Worm (Caenorhabditis elegans) whole organism, L4 larva: Measurements from ENCODE around the gene T11F9.21.
"Not testable (repeated sequence)": the region's sequence is repeated elsewhere in the genome, so short reads cannot be mapped to it uniquely, and the experiment has no call there.

Experiments used
- R02D3.7 ChIP-seq: fragments of 150-350 bp; sonication (generic microtip); optimal IDR thresholded peaks from 3 replicates; lab custom pipeline; 2014; ENCODE audit warnings: missing biosample characterization, missing genetic modification characterization
- T20F7.1 ChIP-seq: fragments of 200-800 bp; sonication (Bioruptor generic); optimal IDR thresholded peaks from 2 replicates; lab custom pipeline; 2018; ENCODE audit warnings: mild to moderate bottlenecking, missing genetic modification characterization, missing compliant biosample characterization
- Y48G9A.11 ChIP-seq: fragments of 200-800 bp; sonication (Bioruptor generic); IDR thresholded peaks from 2 replicates; pipeline ENCODE4 v1.3.6; 2022; ENCODE audit warnings: missing genetic modification reagents, missing genetic modification characterization, missing compliant biosample characterization
- ZK337.2 ChIP-seq: fragments of 200-800 bp; sonication (Bioruptor generic); IDR thresholded peaks from 2 replicates; pipeline ENCODE4 v1.3.6; 2022; ENCODE audit warnings: missing genetic modification reagents, missing genetic modification characterization, missing compliant biosample characterization
- aha-1 ChIP-seq: fragments of 150-350 bp; peaks from one replicate; lab custom pipeline; 2014; ENCODE audit warnings: missing biosample characterization, missing genetic modification characterization
- ceh-20 ChIP-seq: fragments of 200-800 bp; sonication (Bioruptor generic); IDR thresholded peaks from 2 replicates; pipeline ENCODE4 v1.3.6; 2022; ENCODE audit warnings: missing genetic modification reagents, missing genetic modification characterization, missing compliant biosample characterization
- ceh-28 ChIP-seq: fragments of 150-350 bp; optimal IDR thresholded peaks from 2 replicates; lab custom pipeline; 2014; ENCODE audit warnings: missing biosample characterization, missing genetic modification reagents, missing genetic modification characterization
- ctbp-1 ChIP-seq: fragments of 200-800 bp; sonication (Bioruptor generic); IDR thresholded peaks from 2 replicates; pipeline ENCODE4 v1.3.6; 2022; ENCODE audit warnings: missing genetic modification reagents, missing genetic modification characterization, missing compliant biosample characterization
- daf-16 ChIP-seq, 3 experiments: sonication (generic microtip); optimal IDR thresholded peaks; 2 replicates each; lab custom pipeline; 2016 to 2017; ENCODE audit warnings: missing genetic modification characterization in 3 of 3, missing genetic modification reagents in 3 of 3, mild to moderate bottlenecking in 2 of 3, missing compliant biosample characterization in 2 of 3, missing biosample characterization in 1 of 3, moderate library complexity in 1 of 3
- dmd-6 ChIP-seq: fragments of 200-800 bp; sonication (Bioruptor generic); IDR thresholded peaks from 2 replicates; pipeline ENCODE4 v1.3.6; 2022; ENCODE audit warnings: missing genetic modification reagents, missing genetic modification characterization, missing compliant biosample characterization
- dmd-9 ChIP-seq: fragments of 200-800 bp; sonication (Bioruptor generic); IDR thresholded peaks from 2 replicates; pipeline ENCODE4 v1.3.6; 2022; ENCODE audit warnings: missing genetic modification reagents, missing genetic modification characterization, missing compliant biosample characterization
- dve-1 ChIP-seq: sonication (generic microtip); optimal IDR thresholded peaks from 2 replicates; lab custom pipeline; 2017; ENCODE audit warnings: antibody characterized with exemption, mild to moderate bottlenecking, missing genetic modification characterization, missing compliant biosample characterization; ENCODE audit not compliant: insufficient read depth
- egl-43 ChIP-seq: fragments of 200-800 bp; sonication (Bioruptor generic); IDR thresholded peaks from 2 replicates; pipeline ENCODE4 v1.3.6; 2022; ENCODE audit warnings: missing genetic modification reagents, missing genetic modification characterization, missing compliant biosample characterization
- hif-1 ChIP-seq, 2 experiments: sonication (generic microtip); optimal IDR thresholded peaks; 2 replicates each; lab custom pipeline; 2016 to 2017; ENCODE audit warnings: missing compliant biosample characterization in 2 of 2, missing genetic modification characterization in 2 of 2, missing genetic modification reagents in 2 of 2, missing genotype in 2 of 2, mild to moderate bottlenecking in 1 of 2
- hlh-11 ChIP-seq: fragments of 200-800 bp; sonication (Bioruptor generic); optimal IDR thresholded peaks from 2 replicates; lab custom pipeline; 2018; ENCODE audit warnings: mild to moderate bottlenecking, missing genetic modification characterization, missing compliant biosample characterization
- hlh-30 ChIP-seq: sonication (generic microtip); optimal IDR thresholded peaks from 2 replicates; lab custom pipeline; 2017; ENCODE audit warnings: antibody characterized with exemption, mild to moderate bottlenecking, missing genetic modification characterization, missing compliant biosample characterization; ENCODE audit not compliant: insufficient read depth
- lim-7 ChIP-seq: fragments of 200-800 bp; sonication (Bioruptor generic); IDR thresholded peaks from 2 replicates; pipeline ENCODE4 v1.3.6; 2022; ENCODE audit warnings: missing genetic modification characterization, missing compliant biosample characterization
- lin-1 ChIP-seq: fragments of 200-800 bp; sonication (Bioruptor generic); IDR thresholded peaks from 2 replicates; pipeline ENCODE4 v1.3.6; 2022; ENCODE audit warnings: missing genetic modification reagents, missing genetic modification characterization, missing compliant biosample characterization
- lin-13 ChIP-seq: fragments of 150-350 bp; optimal IDR thresholded peaks from 2 replicates; lab custom pipeline; 2014; ENCODE audit warnings: missing biosample characterization, missing genetic modification reagents, missing genetic modification characterization
- lin-29 ChIP-seq: fragments of 200-800 bp; sonication (Bioruptor generic); IDR thresholded peaks from 2 replicates; pipeline ENCODE4 v1.3.6; 2022; ENCODE audit warnings: missing genetic modification reagents, missing genetic modification characterization, missing compliant biosample characterization
- mdl-1 ChIP-seq, 2 experiments: fragments of 150-350 bp in 1 of 2; sonication (generic microtip) in 1 of 2; optimal IDR thresholded peaks; 2 replicates each; lab custom pipeline; 2014 to 2017; ENCODE audit warnings: missing biosample characterization in 2 of 2, missing genetic modification characterization in 2 of 2
- mes-2 ChIP-seq: sonication (generic microtip); optimal IDR thresholded peaks from 2 replicates; lab custom pipeline; 2016; ENCODE audit warnings: missing genotype, mild to moderate bottlenecking, missing genetic modification characterization, missing compliant biosample characterization; ENCODE audit not compliant: poor library complexity, severe bottlenecking
- nhr-102 ChIP-seq: sonication (generic microtip); optimal IDR thresholded peaks from 2 replicates; lab custom pipeline; 2016; ENCODE audit warnings: mild to moderate bottlenecking, missing genetic modification characterization, moderate library complexity, missing compliant biosample characterization
- nhr-11 ChIP-seq: fragments of 150-350 bp; optimal IDR thresholded peaks from 2 replicates; lab custom pipeline; 2014; ENCODE audit warnings: missing biosample characterization, missing genetic modification characterization
- nhr-25 ChIP-seq: sonication (generic microtip); optimal IDR thresholded peaks from 2 replicates; lab custom pipeline; 2017; ENCODE audit warnings: missing genetic modification characterization, mild to moderate bottlenecking, missing compliant biosample characterization, antibody characterized with exemption, moderate library complexity, borderline replicate concordance; ENCODE audit not compliant: insufficient read depth
- nhr-28 ChIP-seq: fragments of 150-350 bp; optimal IDR thresholded peaks from 2 replicates; lab custom pipeline; 2014; ENCODE audit warnings: missing biosample characterization, missing genetic modification characterization
- nhr-42 ChIP-seq: fragments of 200-800 bp; sonication (Bioruptor generic); IDR thresholded peaks from 2 replicates; pipeline ENCODE4 v1.3.6; 2022; ENCODE audit warnings: missing genetic modification characterization, missing compliant biosample characterization
- nhr-48 ChIP-seq: sonication (generic microtip); optimal IDR thresholded peaks from 2 replicates; lab custom pipeline; 2016; ENCODE audit warnings: mild to moderate bottlenecking, missing genetic modification characterization, missing compliant biosample characterization
- nhr-77 ChIP-seq: fragments of 150-350 bp; optimal IDR thresholded peaks from 2 replicates; lab custom pipeline; 2014; ENCODE audit warnings: missing biosample characterization, missing genetic modification characterization
- pha-4 ChIP-seq, 2 experiments: fragments of 150-350 bp in 1 of 2; fragments of 200-800 bp in 1 of 2; sonication (Bioruptor generic) in 1 of 2; IDR thresholded peaks in 1 of 2; optimal IDR thresholded peaks in 1 of 2; 2 replicates each; pipeline versions ENCODE4 v1.3.6 to Lab custom; 2014 to 2022; ENCODE audit warnings: missing genetic modification characterization in 2 of 2, missing genetic modification reagents in 2 of 2, missing biosample characterization in 1 of 2, missing compliant biosample characterization in 1 of 2
- php-3 ChIP-seq: fragments of 200-800 bp; sonication (Bioruptor generic); IDR thresholded peaks from 2 replicates; pipeline ENCODE4 v1.3.6; 2022; ENCODE audit warnings: missing genetic modification reagents, missing genetic modification characterization, missing compliant biosample characterization
- rbr-2 ChIP-seq: sonication (generic microtip); optimal IDR thresholded peaks from 2 replicates; lab custom pipeline; 2016; ENCODE audit warnings: missing genotype, missing genetic modification characterization, missing compliant biosample characterization
- set-16 ChIP-seq: fragments of 200-800 bp; sonication (Bioruptor generic); IDR thresholded peaks from 2 replicates; pipeline ENCODE4 v1.3.6; 2022; ENCODE audit warnings: missing genetic modification reagents, missing genetic modification characterization, missing compliant biosample characterization
- snpc-1.2 ChIP-seq: fragments of 200-800 bp; sonication (Bioruptor generic); IDR thresholded peaks from 2 replicates; pipeline ENCODE4 v1.3.6; 2022; ENCODE audit warnings: missing genetic modification reagents, missing genetic modification characterization, missing compliant biosample characterization
- vab-7 ChIP-seq: fragments of 200-800 bp; sonication (Bioruptor generic); IDR thresholded peaks from 2 replicates; pipeline ENCODE4 v1.3.6; 2022; ENCODE audit warnings: missing genetic modification reagents, missing genetic modification characterization, missing compliant biosample characterization

Gene T11F9.21

ce11 chrV:11504853-11505397 is 12.4 kb downstream of the T11F9.21 start, which contains the start of the genes C55A6.1 and C55A6.10 (continued):
- peak; percentile 76 for TF ChIP-seq nhr-42 (GFP tag; lab: Robert Waterston, UW)
- TF ChIP-seq php-3 (GFP tag; lab: Robert Waterston, UW): peak; percentile 53; the same call in 1 of the 2 replicates
- TF ChIP-seq vab-7 (GFP tag; lab: Robert Waterston, UW): peak; percentile 70; the same call in 1 of the 2 replicates
- TF ChIP-seq hlh-30 (tag; lab: Kevin White, UChicago): peak; percentile 49
- peak; percentile 69 for TF ChIP-seq ceh-20 (GFP tag; lab: Robert Waterston, UW)
- peak in 1 of 2 experiments; percentile 23 for TF ChIP-seq hif-1 (tag; optimal IDR thresholded peaks at IDR 0.05; lab: Kevin White, UChicago)
- peak; percentile 36 for TF ChIP-seq T20F7.1
- TF ChIP-seq daf-16 (GFP tag; optimal IDR thresholded peaks at IDR 0.05; lab: Kevin White, UChicago); pha-4 (tag; optimal IDR thresholded peaks at IDR 0.05; lab: Kevin White, UChicago): not testable (repeated sequence)
- TF ChIP-seq daf-16 (tag; optimal IDR thresholded peaks at IDR 0.05; lab: Kevin White, UChicago): peak; percentile 51
- peak; percentile 64 for TF ChIP-seq nhr-48 (tag; lab: Kevin White, UChicago)
- peak; percentile 81 for TF ChIP-seq rbr-2 (tag; lab: Kevin White, UChicago)
- TF ChIP-seq mdl-1 (tag; optimal IDR thresholded peaks at IDR 0.05; lab: Kevin White, UChicago): peak in 1 of 2 experiments; percentile 52
- TF ChIP-seq nhr-28 (tag; lab: Kevin White, UChicago): peak; percentile 12
- 0 out of 2 replicates have a peak, but pooled peaks have one; percentile 11 for TF ChIP-seq ZK337.2 (GFP tag; lab: Robert Waterston, UW)
- peak; percentile 54; the same call in 1 of the 2 replicates for TF ChIP-seq set-16 (GFP tag; lab: Robert Waterston, UW)
- TF ChIP-seq egl-43 (GFP tag; lab: Robert Waterston, UW): peak; percentile 78; the same call in 1 of the 2 replicates
- 0 out of 2 replicates have a peak, but pooled peaks have one; percentile 41 for TF ChIP-seq lin-29
- TF ChIP-seq mes-2: peak; percentile 89
- peak; percentile 55 for TF ChIP-seq aha-1
- peak; percentile 50 for TF ChIP-seq nhr-102 (tag; lab: Kevin White, UChicago)
- peak; percentile 11 for TF ChIP-seq nhr-77 (tag; lab: Kevin White, UChicago)
- TF ChIP-seq snpc-1.2 (GFP tag; lab: Robert Waterston, UW): peak; percentile 78
- TF ChIP-seq dmd-9: peak; percentile 67; the same call in 1 of the 2 replicates
- TF ChIP-seq R02D3.7 (tag; lab: Kevin White, UChicago): peak; percentile 5
- TF ChIP-seq pha-4 (GFP tag; IDR thresholded peaks at IDR 0.05; lab: Robert Waterston, UW): peak; percentile 88
- peak; percentile 95 for TF ChIP-seq ctbp-1 (GFP tag; lab: Robert Waterston, UW)
- peak; percentile 56 for TF ChIP-seq dve-1 (tag; lab: Kevin White, UChicago)
- peak; percentile 42 for TF ChIP-seq lin-13 (GFP tag; lab: Kevin White, UChicago)
- TF ChIP-seq Y48G9A.11: 0 out of 2 replicates have a peak, but pooled peaks have one; percentile 54
- TF ChIP-seq dmd-6 (GFP tag; lab: Robert Waterston, UW): peak; percentile 79
- TF ChIP-seq lim-7 (GFP tag; lab: Robert Waterston, UW): peak; percentile 12

ce11 chrV:11506347-11506746 is 13.8 kb downstream of the T11F9.21 start:
- TF ChIP-seq nhr-11 (peak; percentile 24), hlh-11 (tag; lab: Kevin White, UChicago) (peak; percentile 51), daf-16 (GFP tag; optimal IDR thresholded peaks at IDR 0.05; lab: Kevin White, UChicago) (peak in 1 of 2 experiments; percentile 97), daf-16 (tag; optimal IDR thresholded peaks at IDR 0.05; lab: Kevin White, UChicago) (no peak), dmd-6 (GFP tag; lab: Robert Waterston, UW) (no peak)

ce11 chrV:11508773-11509172 is 16.2 kb downstream of the T11F9.21 start, which contains the start of gene ttll-5:
Gene ttll-5, plus strand, starts transcription at chrV:11509060.
- TF ChIP-seq lin-1 (GFP tag; lab: Robert Waterston, UW): no peak
- no peak for TF ChIP-seq ceh-28
- TF ChIP-seq nhr-28 (tag; lab: Kevin White, UChicago): peak; percentile 36
- TF ChIP-seq hlh-11 (tag; lab: Kevin White, UChicago): no peak
- peak; percentile 8 for TF ChIP-seq nhr-25 (tag; lab: Kevin White, UChicago)
